Fruit fly (Drosophila melanogaster) whole organism, prepupa: ENCODE measurements around the gene mRpL48.

ENCODE experiments used
- CG10669 ChIP-seq: fragments of 200-800 bp; sonication (Bioruptor generic); optimal IDR thresholded peaks from 3 replicates; lab custom pipeline; 2018; ENCODE audit warnings: missing biosample characterization, mild to moderate bottlenecking, missing genetic modification characterization, moderate library complexity
- CG11294 ChIP-seq: fragments of 200-800 bp; sonication (Bioruptor generic); IDR thresholded peaks from 2 replicates; pipeline ENCODE4 v1.3.6; 2022; ENCODE audit warnings: missing biosample characterization, missing genetic modification characterization
- CG11762 ChIP-seq: fragments of 200-800 bp; sonication (Bioruptor generic); optimal IDR thresholded peaks from 3 replicates; lab custom pipeline; 2016; ENCODE audit warnings: missing biosample characterization, missing genetic modification characterization; ENCODE audit not compliant: insufficient read depth
- CG11902 ChIP-seq: fragments of 200-800 bp; sonication (Bioruptor generic); optimal IDR thresholded peaks from 3 replicates; lab custom pipeline; 2016; ENCODE audit warnings: missing biosample characterization, missing genetic modification characterization
- CG15336 ChIP-seq: fragments of 200-800 bp; sonication (Bioruptor generic); IDR thresholded peaks from 2 replicates; pipeline ENCODE4 v1.3.6; 2022; ENCODE audit warnings: missing biosample characterization, missing genetic modification characterization
- CG1621 ChIP-seq: fragments of 200-800 bp; sonication (Bioruptor generic); optimal IDR thresholded peaks from 3 replicates; lab custom pipeline; 2018; ENCODE audit warnings: missing biosample characterization, mild to moderate bottlenecking, missing genetic modification characterization
- CG16779 ChIP-seq: fragments of 200-800 bp; sonication (Bioruptor generic); optimal IDR thresholded peaks from 3 replicates; lab custom pipeline; 2017; ENCODE audit warnings: missing biosample characterization, mild to moderate bottlenecking, missing genetic modification characterization
- CG3032 ChIP-seq: fragments of 200-800 bp; optimal IDR thresholded peaks from 2 replicates; lab custom pipeline; 2019; ENCODE audit warnings: missing biosample characterization, mild to moderate bottlenecking, missing genetic modification characterization, moderate library complexity
- CG31627 ChIP-seq: fragments of 200-800 bp; sonication (Bioruptor generic); optimal IDR thresholded peaks from 3 replicates; lab custom pipeline; 2016; ENCODE audit warnings: missing biosample characterization, missing genetic modification characterization
- CG32006 ChIP-seq: fragments of 200-800 bp; sonication (Bioruptor generic); optimal IDR thresholded peaks from 3 replicates; lab custom pipeline; 2017; ENCODE audit warnings: missing biosample characterization, mild to moderate bottlenecking, missing genetic modification characterization
- CG3919 ChIP-seq: fragments of 200-800 bp; sonication (Bioruptor generic); optimal IDR thresholded peaks from 3 replicates; lab custom pipeline; 2016; ENCODE audit warnings: missing biosample characterization, missing genetic modification characterization
- CG4318 ChIP-seq: fragments of 200-800 bp; sonication (Bioruptor generic); optimal IDR thresholded peaks from 3 replicates; lab custom pipeline; 2017; ENCODE audit warnings: missing biosample characterization, mild to moderate bottlenecking, missing genetic modification characterization
- CG6163 ChIP-seq: fragments of 200-800 bp; sonication (Bioruptor generic); IDR thresholded peaks from 3 replicates; pipeline ENCODE4 v1.3.6; 2022; ENCODE audit warnings: missing biosample characterization, missing genetic modification characterization
- CG6792 ChIP-seq: fragments of 200-800 bp; sonication (Bioruptor generic); optimal IDR thresholded peaks from 3 replicates; lab custom pipeline; 2016; ENCODE audit warnings: missing biosample characterization, missing genetic modification characterization
- CG6808 ChIP-seq: fragments of 200-800 bp; sonication (Bioruptor generic); optimal IDR thresholded peaks from 3 replicates; lab custom pipeline; 2017; ENCODE audit warnings: missing biosample characterization, missing genetic modification characterization, mild to moderate bottlenecking, moderate library complexity, missing genetic modification reagents
- CG6854 ChIP-seq: fragments of 200-800 bp; sonication (Bioruptor generic); optimal IDR thresholded peaks from 2 replicates; lab custom pipeline; 2017; ENCODE audit warnings: missing biosample characterization, mild to moderate bottlenecking, missing genetic modification characterization
- CG7368 ChIP-seq: fragments of 200-800 bp; sonication (Bioruptor generic); optimal IDR thresholded peaks from 3 replicates; lab custom pipeline; 2016; ENCODE audit warnings: missing biosample characterization, missing genetic modification characterization
- CG8119 ChIP-seq: fragments of 200-800 bp; sonication (Bioruptor generic); IDR thresholded peaks from 3 replicates; pipeline ENCODE4 v1.3.6; 2022; ENCODE audit warnings: missing biosample characterization, missing genetic modification characterization
- CG8319 ChIP-seq: fragments of 200-800 bp; sonication (Bioruptor generic); optimal IDR thresholded peaks from 3 replicates; lab custom pipeline; 2016; ENCODE audit warnings: missing biosample characterization, missing genetic modification characterization
- CG8632 ChIP-seq: fragments of 200-800 bp; sonication (Bioruptor generic); optimal IDR thresholded peaks from 3 replicates; lab custom pipeline; 2016; ENCODE audit warnings: missing biosample characterization, missing genetic modification characterization
- CG9139 ChIP-seq: fragments of 200-800 bp; sonication (Bioruptor generic); optimal IDR thresholded peaks from 3 replicates; lab custom pipeline; 2017; ENCODE audit warnings: missing biosample characterization, mild to moderate bottlenecking, missing genetic modification characterization
- Eip78C ChIP-seq: fragments of 200-800 bp; sonication (Bioruptor generic); peaks from one replicate; lab custom pipeline; 2016; ENCODE audit warnings: missing biosample characterization, missing genetic modification characterization
- Ets21C ChIP-seq: fragments of 200-800 bp; sonication (Bioruptor generic); optimal IDR thresholded peaks from 3 replicates; lab custom pipeline; 2016; ENCODE audit warnings: missing biosample characterization, missing genetic modification characterization
- Ets96B ChIP-seq: fragments of 200-800 bp; optimal IDR thresholded peaks from 2 replicates; lab custom pipeline; 2019; ENCODE audit warnings: missing biosample characterization, mild to moderate bottlenecking, missing genetic modification characterization, moderate library complexity
- Gug ChIP-seq: fragments of 200-800 bp; sonication (Bioruptor generic); IDR thresholded peaks from 2 replicates; pipeline ENCODE4 v1.3.6; 2022; ENCODE audit warnings: missing biosample characterization, missing genetic modification characterization
- Hr38 ChIP-seq: sonication (Bioruptor generic); optimal IDR thresholded peaks from 2 replicates; lab custom pipeline; 2016; ENCODE audit warnings: missing biosample characterization, missing genetic modification characterization
- Hr39 ChIP-seq: fragments of 200-800 bp; sonication (Bioruptor generic); optimal IDR thresholded peaks from 2 replicates; lab custom pipeline; 2016; ENCODE audit warnings: missing biosample characterization, missing genetic modification characterization
- Lpt ChIP-seq: fragments of 200-800 bp; sonication (Bioruptor generic); optimal IDR thresholded peaks from 3 replicates; lab custom pipeline; 2016; ENCODE audit warnings: missing biosample characterization, missing genetic modification characterization
- Met ChIP-seq: fragments of 200-800 bp; sonication (Bioruptor generic); optimal IDR thresholded peaks from 3 replicates; lab custom pipeline; 2016; ENCODE audit warnings: missing biosample characterization, missing genetic modification characterization
- OdsH ChIP-seq: fragments of 200-800 bp; sonication (Bioruptor generic); optimal IDR thresholded peaks from 3 replicates; lab custom pipeline; 2016; ENCODE audit warnings: missing biosample characterization, missing genetic modification characterization
- Smox ChIP-seq: fragments of 200-800 bp; sonication (Bioruptor generic); optimal IDR thresholded peaks from 3 replicates; lab custom pipeline; 2016; ENCODE audit warnings: missing biosample characterization, missing genetic modification characterization
- Sox102F ChIP-seq: fragments of 200-800 bp; sonication (Bioruptor generic); optimal IDR thresholded peaks from 2 replicates; lab custom pipeline; 2016; ENCODE audit warnings: missing biosample characterization, mild to moderate bottlenecking, missing genetic modification characterization
- Sox14 ChIP-seq: fragments of 200-800 bp; sonication (Bioruptor generic); optimal IDR thresholded peaks from 3 replicates; lab custom pipeline; 2016; ENCODE audit warnings: missing biosample characterization, missing genetic modification characterization
- Sox15 ChIP-seq: fragments of 200-800 bp; sonication (Bioruptor generic); optimal IDR thresholded peaks from 3 replicates; lab custom pipeline; 2016; ENCODE audit warnings: missing biosample characterization, missing genetic modification characterization
- acj6 ChIP-seq: fragments of 200-800 bp; sonication (Bioruptor generic); optimal IDR thresholded peaks from 3 replicates; lab custom pipeline; 2016; ENCODE audit warnings: missing biosample characterization, missing genetic modification characterization
- cyc ChIP-seq: fragments of 200-800 bp; sonication (Bioruptor generic); optimal IDR thresholded peaks from 3 replicates; lab custom pipeline; 2016; ENCODE audit warnings: missing biosample characterization, missing genetic modification characterization
- dsx ChIP-seq: fragments of 200-800 bp; optimal IDR thresholded peaks from 3 replicates; lab custom pipeline; 2019; ENCODE audit warnings: missing biosample characterization, mild to moderate bottlenecking, missing genetic modification characterization, moderate library complexity; ENCODE audit not compliant: poor library complexity, severe bottlenecking
- eg ChIP-seq: fragments of 200-800 bp; sonication (Bioruptor generic); IDR thresholded peaks from 3 replicates; pipeline ENCODE4 v1.3.6; 2022; ENCODE audit warnings: missing biosample characterization, missing genetic modification characterization
- esn ChIP-seq: fragments of 200-800 bp; sonication (Bioruptor generic); optimal IDR thresholded peaks from 2 replicates; lab custom pipeline; 2016; ENCODE audit warnings: missing biosample characterization, mild to moderate bottlenecking, missing genetic modification characterization, moderate library complexity
- fkh ChIP-seq: fragments of 200-800 bp; sonication (Bioruptor generic); optimal IDR thresholded peaks from 3 replicates; lab custom pipeline; 2017; ENCODE audit warnings: missing biosample characterization, mild to moderate bottlenecking, missing genetic modification characterization, moderate library complexity
- net ChIP-seq: fragments of 200-800 bp; sonication (Bioruptor generic); optimal IDR thresholded peaks from 3 replicates; lab custom pipeline; 2016; ENCODE audit warnings: missing biosample characterization, missing genetic modification characterization
- spab ChIP-seq: fragments of 200-800 bp; sonication (Bioruptor generic); optimal IDR thresholded peaks from 2 replicates; lab custom pipeline; 2017; ENCODE audit warnings: missing biosample characterization, mild to moderate bottlenecking, missing genetic modification characterization, missing genetic modification reagents
- ss ChIP-seq, 2 experiments: fragments of 200-800 bp; sonication (Bioruptor generic); optimal IDR thresholded peaks; 2 replicates in 1 of 2; 3 replicates in 1 of 2; lab custom pipeline; 2017 to 2018; ENCODE audit warnings: mild to moderate bottlenecking in 2 of 2, missing biosample characterization in 2 of 2, missing genetic modification characterization in 2 of 2, moderate library complexity in 1 of 2
- svp ChIP-seq: fragments of 200-800 bp; sonication (Bioruptor generic); peaks from one replicate; lab custom pipeline; 2016; ENCODE audit warnings: missing biosample characterization, missing genetic modification characterization
- vri ChIP-seq: fragments of 200-800 bp; sonication (Bioruptor generic); optimal IDR thresholded peaks from 3 replicates; lab custom pipeline; 2016; ENCODE audit warnings: missing biosample characterization, mild to moderate bottlenecking, missing genetic modification characterization

mRpL48 gene

DNA sequence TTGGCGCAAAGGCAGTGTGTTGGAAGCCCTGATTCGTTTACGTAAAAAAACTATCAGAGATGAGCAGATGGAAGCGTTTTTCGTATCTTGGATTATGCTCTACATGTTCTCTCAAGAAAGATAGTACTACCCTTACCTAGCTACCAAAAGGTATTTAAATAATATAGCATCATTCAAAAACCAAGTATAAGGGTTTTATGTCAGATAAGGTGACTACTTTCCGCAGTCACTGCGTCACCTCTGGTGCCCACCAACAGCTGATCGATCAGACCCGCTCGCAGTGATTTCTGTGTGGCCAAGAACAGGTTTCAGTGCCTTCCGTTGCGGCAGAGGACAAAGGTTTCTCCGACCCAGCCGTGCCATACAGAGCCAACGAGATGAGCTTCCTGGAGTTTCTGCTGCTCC lies 19.3 kb downstream of the mRpL48 start, which contains the start of the genes Eno and CG31937 (continued):
- TF ChIP-seq spab (GFP tag; lab: Kevin White, UChicago) (no peak), Smox (GFP tag; lab: Kevin White, UChicago) (peak; percentile 29), cyc (GFP tag; lab: Kevin White, UChicago) (peak; percentile 32), Gug (peak; percentile 49), CG8632 (GFP tag; lab: Kevin White, UChicago) (no peak), CG1621 (tag; lab: Kevin White, UChicago) (peak; percentile 41), CG15336 (GFP tag; lab: Robert Waterston, UW) (peak; percentile 61), dsx (GFP tag; lab: Kevin White, UChicago) (peak; percentile 15)

DNA sequence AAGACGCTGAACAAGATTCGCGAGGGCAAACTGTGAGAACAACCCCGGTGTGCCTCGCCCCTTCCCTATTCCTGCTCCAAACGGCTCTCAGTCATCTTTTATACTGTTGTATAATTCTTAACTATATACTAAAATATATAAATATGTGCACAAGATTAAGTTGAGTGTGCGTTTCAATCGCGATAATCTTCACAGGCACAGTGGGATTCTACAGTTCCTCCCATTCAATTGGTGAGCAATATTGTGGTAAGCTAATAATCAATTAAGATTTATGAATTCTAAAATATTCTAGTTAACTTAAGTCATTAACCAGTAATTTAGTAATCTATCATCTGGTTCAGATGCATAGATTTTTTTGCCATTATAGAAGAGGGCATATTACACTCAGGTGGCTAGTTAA lies 20.7 kb downstream of the mRpL48 start:
- TF ChIP-seq CG8119 (GFP tag; lab: Robert Waterston, UW) (no peak), svp (GFP tag; lab: Kevin White, UChicago) (peak; percentile 29), Ets21C (GFP tag; lab: Kevin White, UChicago) (no peak), CG9139 (GFP tag; lab: Kevin White, UChicago) (no peak), net (no peak), CG32006 (no peak), CG11294 (GFP tag; lab: Robert Waterston, UW) (no peak), CG31627 (GFP tag; lab: Kevin White, UChicago) (no peak), CG15336 (GFP tag; lab: Robert Waterston, UW) (no peak), spab (GFP tag; lab: Kevin White, UChicago) (no peak), CG6808 (GFP tag; lab: Kevin White, UChicago) (no peak), CG8319 (GFP tag; lab: Kevin White, UChicago) (no peak), Sox15 (GFP tag; lab: Kevin White, UChicago) (no peak), ss (GFP tag; optimal IDR thresholded peaks at IDR 0.05; lab: Kevin White, UChicago) (no peak), Lpt (GFP tag; lab: Kevin White, UChicago) (no peak), eg (GFP tag; lab: Robert Waterston, UW) (no peak), Hr38 (GFP tag; lab: Kevin White, UChicago) (no peak), CG4318 (GFP tag; lab: Kevin White, UChicago) (no peak), acj6 (no peak), CG16779 (tag; lab: Kevin White, UChicago) (no peak), CG6163 (GFP tag; lab: Robert Waterston, UW) (no peak), Met (GFP tag; lab: Kevin White, UChicago) (no peak), Smox (GFP tag; lab: Kevin White, UChicago) (no peak), Hr39 (GFP tag; lab: Kevin White, UChicago) (no peak), CG7368 (GFP tag; lab: Kevin White, UChicago) (no peak), CG3032 (tag; lab: Kevin White, UChicago) (no peak), OdsH (no peak), CG1621 (tag; lab: Kevin White, UChicago) (no peak), CG10669 (no peak), Eip78C (peak; percentile 57), vri (peak; percentile 38), CG11762 (GFP tag; lab: Kevin White, UChicago) (no peak), Ets96B (tag; lab: Kevin White, UChicago) (no peak), fkh (GFP tag; lab: Kevin White, UChicago) (peak; percentile 17)
- TF ChIP-seq, all 60 proteins: peak for 4

DNA sequence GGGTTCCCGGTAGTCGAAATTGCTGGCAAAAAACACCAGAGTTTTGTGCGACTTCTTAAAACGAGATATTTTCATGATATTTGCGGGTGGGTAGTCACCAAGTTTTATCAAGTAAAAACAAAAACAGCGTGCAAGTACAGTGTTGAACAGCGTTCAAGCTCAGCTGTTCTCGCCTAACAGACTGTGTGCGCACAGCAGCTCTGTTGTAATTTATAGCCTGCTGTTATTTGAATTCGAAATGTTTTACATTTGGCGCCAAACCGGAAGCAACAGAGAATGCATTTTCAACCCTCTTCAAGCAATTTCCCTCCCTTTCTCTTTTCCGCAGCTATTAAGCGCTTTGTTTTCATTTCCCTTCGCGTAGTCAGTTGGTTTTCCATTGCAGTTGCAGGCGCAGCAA lies 21.9 kb downstream of the mRpL48 start, which contains the start of the genes CG17652 and CG17646:
CG17652 (minus strand) TSS at position 168 of the 400 bp plus-strand sequence.
CG17646 (plus strand) TSS at position 336 of the 400 bp plus-strand sequence.
- TF ChIP-seq CG3919 (GFP tag; lab: Kevin White, UChicago) = no peak
- TF ChIP-seq Sox14 (GFP tag; lab: Kevin White, UChicago) = peak; percentile 2
- TF ChIP-seq vri = peak; percentile 15
- no peak for TF ChIP-seq Sox102F
- no peak for TF ChIP-seq CG6792 (GFP tag; lab: Kevin White, UChicago)
- peak in 1 of 2 experiments; percentile 8 for TF ChIP-seq ss (GFP tag; optimal IDR thresholded peaks at IDR 0.05; lab: Kevin White, UChicago)
- TF ChIP-seq esn (GFP tag; lab: Kevin White, UChicago) = peak; percentile 40
- TF ChIP-seq CG11902 (GFP tag; lab: Kevin White, UChicago) = no peak
- TF ChIP-seq CG6163 (GFP tag; lab: Robert Waterston, UW) = peak; percentile 45; the same call in 2 of the 3 replicates
- peak; percentile 66 for TF ChIP-seq fkh (GFP tag; lab: Kevin White, UChicago)
- TF ChIP-seq CG6854 (GFP tag; lab: Kevin White, UChicago) = peak; percentile 1
- no peak for TF ChIP-seq Hr38 (GFP tag; lab: Kevin White, UChicago)
- TF ChIP-seq Eip78C = peak; percentile 61
- TF ChIP-seq, all 60 proteins: peak for 8
